Worm (Caenorhabditis elegans): Measurements from ENCODE around the gene F59B1.6.

Gene F59B1.6

DNA sequence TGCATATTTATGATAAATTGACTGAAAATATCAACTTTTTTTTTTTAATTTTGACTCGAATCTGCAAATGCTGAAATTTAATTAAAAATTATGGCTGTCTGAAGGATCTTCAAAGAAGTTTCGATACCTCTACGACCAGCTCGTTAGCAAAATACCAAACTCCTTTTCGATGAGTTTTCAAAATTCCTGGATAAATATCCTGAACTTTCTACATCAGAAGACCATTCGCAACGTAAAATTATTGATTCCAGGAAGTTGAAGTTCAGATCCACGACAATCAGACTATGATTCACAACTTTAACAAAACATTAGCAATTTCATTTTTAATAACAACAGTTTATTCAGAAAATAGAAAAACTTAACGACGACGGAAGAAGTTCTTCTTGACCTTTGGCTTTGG is 46.5 kb downstream of the F59B1.6 start:
- no peak for TF ChIP-seq ztf-22 (GFP tag; optimal IDR thresholded peaks at IDR 0.05)
- TF ChIP-seq nhr-179 (tag; optimal IDR thresholded peaks at IDR 0.05): no peak
- TF ChIP-seq him-1 (tag; optimal IDR thresholded peaks at IDR 0.05): peak; percentile 73
- TF ChIP-seq lin-26 (GFP tag; IDR thresholded peaks at IDR 0.05): no peak
- TF ChIP-seq mxl-1 (tag; optimal IDR thresholded peaks at IDR 0.05): peak; percentile 21
- TF ChIP-seq chd-7 (tag; optimal IDR thresholded peaks at IDR 0.05): no peak
- TF ChIP-seq somi-1 (GFP tag; optimal IDR thresholded peaks at IDR 0.05): no peak
- TF ChIP-seq ceh-40 (GFP tag; IDR thresholded peaks at IDR 0.05): no peak
- TF ChIP-seq hsf-1 (GFP tag; IDR thresholded peaks at IDR 0.05): peak; percentile 73
- TF ChIP-seq nfya-2 (GFP tag; IDR thresholded peaks at IDR 0.05): no peak
- no peak for TF ChIP-seq aptf-2 (GFP tag; conservative IDR thresholded peaks at IDR 0.05)
- TF ChIP-seq ztf-26 (tag; optimal IDR thresholded peaks at IDR 0.05): no peak
- no peak for TF ChIP-seq dpff-1 (tag; optimal IDR thresholded peaks at IDR 0.05)
- no peak for TF ChIP-seq ceh-27 (GFP tag; optimal IDR thresholded peaks at IDR 0.05)
- peak; percentile 38 for TF ChIP-seq atf-7 (tag; optimal IDR thresholded peaks at IDR 0.05)
- TF ChIP-seq ets-4 (GFP tag; optimal IDR thresholded peaks at IDR 0.05): no peak
- TF ChIP-seq nhr-80 (tag; optimal IDR thresholded peaks at IDR 0.05): no peak
- peak; percentile 51 for TF ChIP-seq pbrm-1 (GFP tag; IDR thresholded peaks at IDR 0.05)
- TF ChIP-seq bed-2 (GFP tag; IDR thresholded peaks at IDR 0.05): no peak
- TF ChIP-seq nhr-27 (tag; optimal IDR thresholded peaks at IDR 0.05): no peak
- no peak for TF ChIP-seq T26A5.8 (tag; optimal IDR thresholded peaks at IDR 0.05)
- no peak for TF ChIP-seq ZK185.1 (tag; optimal IDR thresholded peaks at IDR 0.05; ENCODE audit: poor library complexity, severe bottlenecking)
- TF ChIP-seq egrh-3 (GFP tag; IDR thresholded peaks at IDR 0.05): no peak
- TF ChIP-seq Y79H2A.3 (GFP tag; conservative IDR thresholded peaks at IDR 0.05): peak; percentile 68
- TF ChIP-seq bed-1 (GFP tag; IDR thresholded peaks at IDR 0.05): no peak
- peak; percentile 77 for TF ChIP-seq Y53G8AR.9 (GFP tag; conservative IDR thresholded peaks at IDR 0.05)
- TF ChIP-seq lsy-27 (tag; optimal IDR thresholded peaks at IDR 0.05; ENCODE audit: borderline replicate concordance, insufficient read depth): no peak
- peak in 2 of 3 experiments; percentile 4 to 63 for TF ChIP-seq lin-35 (GFP tag; optimal IDR thresholded peaks at IDR 0.05)
- peak in 1 of 2 experiments; percentile 7 for TF ChIP-seq let-607 (tag; optimal IDR thresholded peaks at IDR 0.05)
- TF ChIP-seq attf-3 (GFP tag; conservative IDR thresholded peaks at IDR 0.05): peak; percentile 19; the same call in 1 of the 2 replicates
- TF ChIP-seq cebp-1 (GFP tag; IDR thresholded peaks at IDR 0.05): no peak
- peak; percentile 41 for TF ChIP-seq cebp-1 (tag; optimal IDR thresholded peaks at IDR 0.05)
- TF ChIP-seq B0261.1 (tag; optimal IDR thresholded peaks at IDR 0.05): peak; percentile 19
- TF ChIP-seq B0035.1 (tag; optimal IDR thresholded peaks at IDR 0.05): peak; percentile 14
- no peak for TF ChIP-seq hlh-26 (GFP tag; conservative IDR thresholded peaks at IDR 0.05)
- no peak for TF ChIP-seq pha-4 (tag; optimal IDR thresholded peaks at IDR 0.05)
- TF ChIP-seq akir-1 (GFP tag; optimal IDR thresholded peaks at IDR 0.05): no peak
- TF ChIP-seq lir-1 (GFP tag; conservative IDR thresholded peaks at IDR 0.05): no peak
- TF ChIP-seq die-1 (tag; optimal IDR thresholded peaks at IDR 0.05): no peak
- TF ChIP-seq ceh-79 (tag; optimal IDR thresholded peaks at IDR 0.05): peak; percentile 2
- TF ChIP-seq K12H6.12 (tag; optimal IDR thresholded peaks at IDR 0.05): no peak
- no peak for TF ChIP-seq egl-44 (GFP tag; IDR thresholded peaks at IDR 0.05)
- 0 out of 2 replicates have a peak, but pooled peaks have one; percentile 52 for TF ChIP-seq cebp-2 (GFP tag; IDR thresholded peaks at IDR 0.05)
- no peak for TF ChIP-seq nhr-90 (tag; optimal IDR thresholded peaks at IDR 0.05)
- no peak; the same call in 1 of the 2 replicates for TF ChIP-seq hmg-1.2 (GFP tag; IDR thresholded peaks at IDR 0.05)
- TF ChIP-seq T07F8.4 (tag; optimal IDR thresholded peaks at IDR 0.05): no peak
- no peak for TF ChIP-seq F55B11.4 (tag; optimal IDR thresholded peaks at IDR 0.05; ENCODE audit: borderline replicate concordance, insufficient read depth)
- TF ChIP-seq F22D6.2 (tag; optimal IDR thresholded peaks at IDR 0.05): no peak
- peak; percentile 77 for TF ChIP-seq F49E8.2 (tag; optimal IDR thresholded peaks at IDR 0.05; ENCODE audit: insufficient read depth)
